Fruit fly (Drosophila melanogaster) whole organism, embryonic: ENCODE data around the gene CG46313.

Experiments used
- Awh ChIP-seq: fragments of 200-800 bp; sonication (Bioruptor generic); IDR thresholded peaks from 2 replicates; pipeline ENCODE4, ENCODE4 v1.3.6; 2022; ENCODE audit warnings: missing biosample characterization, missing genetic modification characterization
- CG10147 ChIP-seq: fragments of 200-800 bp; sonication (Bioruptor generic); optimal IDR thresholded peaks from 2 replicates; lab custom pipeline; 2019; ENCODE audit warnings: missing biosample characterization, mild to moderate bottlenecking, missing genetic modification characterization, moderate library complexity
- CG11456 ChIP-seq: fragments of 200-800 bp; sonication (Bioruptor generic); IDR thresholded peaks from 3 replicates; pipeline ENCODE4 v1.3.6; 2022; ENCODE audit warnings: missing biosample characterization, missing genetic modification characterization
- CG14667 ChIP-seq: fragments of 200-800 bp; sonication (Bioruptor generic); IDR thresholded peaks from 2 replicates; pipeline ENCODE4 v1.3.6; 2022; ENCODE audit warnings: missing biosample characterization, missing genetic modification characterization
- CG17186 ChIP-seq: fragments of 200-800 bp; sonication (Bioruptor generic); optimal IDR thresholded peaks from 3 replicates; lab custom pipeline; 2017; ENCODE audit warnings: missing biosample characterization, missing genetic modification reagents, missing genetic modification characterization
- CG17359 ChIP-seq: fragments of 200-800 bp; sonication (Bioruptor generic); optimal IDR thresholded peaks from 3 replicates; lab custom pipeline; 2018; ENCODE audit warnings: missing biosample characterization, mild to moderate bottlenecking, missing genetic modification characterization, moderate library complexity
- CG17361 ChIP-seq: fragments of 200-800 bp; sonication (Bioruptor generic); IDR thresholded peaks from 3 replicates; pipeline ENCODE4 v1.3.6; 2022; ENCODE audit warnings: missing biosample characterization, missing genetic modification characterization
- CG2199 ChIP-seq: fragments of 200-800 bp; sonication (Bioruptor generic); IDR thresholded peaks from 3 replicates; pipeline ENCODE4 v1.3.6; 2022; ENCODE audit warnings: missing biosample characterization, missing genetic modification characterization
- CG31224 ChIP-seq: fragments of 200-800 bp; sonication (Bioruptor generic); IDR thresholded peaks from 2 replicates; pipeline ENCODE4 v1.3.6; 2022; ENCODE audit warnings: missing biosample characterization, missing genetic modification characterization
- CG6854 ChIP-seq: fragments of 200-800 bp; sonication (Bioruptor generic); optimal IDR thresholded peaks from 3 replicates; lab custom pipeline; 2017; ENCODE audit warnings: missing biosample characterization, mild to moderate bottlenecking, missing genetic modification characterization
- CG8944 ChIP-seq: fragments of 200-800 bp; sonication (Bioruptor generic); optimal IDR thresholded peaks from 3 replicates; lab custom pipeline; 2016; ENCODE audit warnings: missing biosample characterization, missing genetic modification characterization
- CG9876 ChIP-seq: fragments of 200-800 bp; sonication (Bioruptor generic); optimal IDR thresholded peaks from 2 replicates; lab custom pipeline; 2016; ENCODE audit warnings: missing biosample characterization, missing genetic modification characterization
- CrebB ChIP-seq: fragments of 200-800 bp; sonication (Bioruptor generic); optimal IDR thresholded peaks from 3 replicates; lab custom pipeline; 2018; ENCODE audit warnings: missing biosample characterization, mild to moderate bottlenecking, missing genetic modification characterization
- E2f2 ChIP-seq: fragments of 200-800 bp; sonication (Bioruptor generic); IDR thresholded peaks from 2 replicates; pipeline ENCODE4 v1.3.6; 2022; ENCODE audit warnings: missing biosample characterization, missing genetic modification characterization
- HHEX ChIP-seq: fragments of 200-800 bp; sonication (Bioruptor generic); optimal IDR thresholded peaks from 3 replicates; lab custom pipeline; 2017; ENCODE audit warnings: missing biosample characterization, mild to moderate bottlenecking, missing genetic modification characterization, missing genetic modification reagents
- HLHmδ ChIP-seq: fragments of 200-800 bp; sonication (Bioruptor generic); optimal IDR thresholded peaks from 2 replicates; lab custom pipeline; 2018; ENCODE audit warnings: missing biosample characterization, mild to moderate bottlenecking, missing genetic modification characterization, moderate library complexity
- HmgD ChIP-seq: fragments of 200-800 bp; sonication (Bioruptor generic); optimal IDR thresholded peaks from 3 replicates; lab custom pipeline; 2016; ENCODE audit warnings: missing biosample characterization, missing genetic modification characterization
- Hr51 ChIP-seq, 2 experiments: fragments of 200-800 bp; sonication (Bioruptor generic); optimal IDR thresholded peaks; 2 replicates in 1 of 2; 3 replicates in 1 of 2; lab custom pipeline; 2016 to 2018; ENCODE audit warnings: missing biosample characterization in 2 of 2, missing genetic modification characterization in 2 of 2, mild to moderate bottlenecking in 1 of 2, moderate library complexity in 1 of 2
- Hr78 ChIP-seq, 2 experiments: fragments of 200-800 bp in 1 of 2; fragments of >200 bp in 1 of 2; sonication (Bioruptor generic) in 1 of 2; optimal IDR thresholded peaks; 2 replicates each; lab custom pipeline; 2017 to 2019; ENCODE audit warnings: missing biosample characterization in 2 of 2, missing genetic modification characterization in 2 of 2, mild to moderate bottlenecking in 1 of 2, moderate library complexity in 1 of 2
- Ptx1 ChIP-seq: fragments of 200-800 bp; sonication (Bioruptor generic); IDR thresholded peaks from 2 replicates; pipeline ENCODE4 v1.3.6; 2022; ENCODE audit warnings: missing biosample characterization, missing genetic modification characterization
- Rx ChIP-seq: fragments of 200-800 bp; sonication (Bioruptor generic); IDR thresholded peaks from 2 replicates; pipeline ENCODE4 v1.3.6; 2022; ENCODE audit warnings: missing biosample characterization, missing genetic modification characterization
- Sox100B ChIP-seq: fragments of 200-800 bp; sonication (Bioruptor generic); optimal IDR thresholded peaks from 3 replicates; lab custom pipeline; 2018; ENCODE audit warnings: missing biosample characterization, mild to moderate bottlenecking, missing genetic modification characterization
- Tbp ChIP-seq: fragments of >200 bp; optimal IDR thresholded peaks from 2 replicates; lab custom pipeline; 2018; ENCODE audit warnings: missing biosample characterization, missing genetic modification characterization
- Usf ChIP-seq: fragments of 200-800 bp; sonication (Bioruptor generic); optimal IDR thresholded peaks from 2 replicates; lab custom pipeline; 2017; ENCODE audit warnings: missing genotype, missing biosample characterization, missing genetic modification characterization
- Xbp1 ChIP-seq: fragments of 200-800 bp; sonication (Bioruptor generic); optimal IDR thresholded peaks from 3 replicates; lab custom pipeline; 2016; ENCODE audit warnings: missing biosample characterization, mild to moderate bottlenecking, missing genetic modification characterization
- abd-A ChIP-seq: fragments of 200-800 bp; sonication (Bioruptor generic); optimal IDR thresholded peaks from 3 replicates; lab custom pipeline; 2019; ENCODE audit warnings: missing biosample characterization, mild to moderate bottlenecking, missing genetic modification characterization, moderate library complexity
- ato ChIP-seq: fragments of 200-800 bp; sonication (Bioruptor generic); IDR thresholded peaks from 2 replicates; pipeline ENCODE4 v1.3.6; 2022; ENCODE audit warnings: missing biosample characterization, missing genetic modification characterization; ENCODE audit not compliant: partially characterized antibody
- bbx ChIP-seq: fragments of 200-800 bp; sonication (Bioruptor generic); IDR thresholded peaks from 2 replicates; pipeline ENCODE4 v1.3.6; 2022; ENCODE audit warnings: missing biosample characterization, missing genetic modification characterization; ENCODE audit not compliant: partially characterized antibody
- br ChIP-seq: fragments of >200 bp; optimal IDR thresholded peaks from 2 replicates; lab custom pipeline; 2017
- dimm ChIP-seq: fragments of 200-800 bp; sonication (Bioruptor generic); IDR thresholded peaks from 2 replicates; pipeline ENCODE4 v1.3.6; 2022; ENCODE audit warnings: missing biosample characterization, missing genetic modification characterization
- dm ChIP-seq: fragments of 200-800 bp; sonication (Bioruptor generic); optimal IDR thresholded peaks from 3 replicates; lab custom pipeline; 2016; ENCODE audit warnings: missing biosample characterization, missing genetic modification characterization
- ems ChIP-seq: fragments of 200-800 bp; sonication (Bioruptor generic); optimal IDR thresholded peaks from 3 replicates; lab custom pipeline; 2016; ENCODE audit warnings: missing biosample characterization, missing genetic modification characterization
- fru ChIP-seq: fragments of >200 bp; optimal IDR thresholded peaks from 2 replicates; lab custom pipeline; 2017
- jumu ChIP-seq: fragments of 200-800 bp; sonication (Bioruptor generic); optimal IDR thresholded peaks from 3 replicates; lab custom pipeline; 2016; ENCODE audit warnings: missing biosample characterization, missing genetic modification characterization
- kay ChIP-seq: fragments of 200-800 bp; sonication (Bioruptor generic); optimal IDR thresholded peaks from 2 replicates; lab custom pipeline; 2016; ENCODE audit warnings: missing biosample characterization, missing genetic modification characterization
- kni ChIP-seq: fragments of 200-800 bp; sonication (Bioruptor generic); optimal IDR thresholded peaks from 3 replicates; lab custom pipeline; 2017; ENCODE audit warnings: mild to moderate bottlenecking, missing biosample characterization, missing genetic modification reagents, missing genetic modification characterization
- lov ChIP-seq, 2 experiments: fragments of 200-800 bp in 1 of 2; fragments of >200 bp in 1 of 2; sonication (Bioruptor generic) in 1 of 2; IDR thresholded peaks in 1 of 2; optimal IDR thresholded peaks in 1 of 2; 2 replicates in 1 of 2; 3 replicates in 1 of 2; pipeline versions ENCODE4 v1.3.6 to Lab custom; 2017 to 2022; ENCODE audit warnings: missing biosample characterization in 1 of 2, missing genetic modification characterization in 1 of 2
- nau ChIP-seq: fragments of 200-800 bp; sonication (Bioruptor generic); optimal IDR thresholded peaks from 3 replicates; lab custom pipeline; 2017; ENCODE audit warnings: missing biosample characterization, mild to moderate bottlenecking, missing genetic modification characterization, missing genetic modification reagents
- repo ChIP-seq: fragments of 200-800 bp; sonication (Bioruptor generic); optimal IDR thresholded peaks from 2 replicates; lab custom pipeline; 2016; ENCODE audit warnings: missing biosample characterization, missing genetic modification characterization
- salm ChIP-seq: fragments of 200-800 bp; sonication (Bioruptor generic); optimal IDR thresholded peaks from 2 replicates; lab custom pipeline; 2018; ENCODE audit warnings: missing biosample characterization, mild to moderate bottlenecking, missing genetic modification characterization
- sima ChIP-seq: fragments of 200-800 bp; sonication (Bioruptor generic); optimal IDR thresholded peaks from 2 replicates; lab custom pipeline; 2016; ENCODE audit warnings: missing biosample characterization, missing genetic modification characterization
- slbo ChIP-seq: fragments of 200-800 bp; sonication (Bioruptor generic); IDR thresholded peaks from 2 replicates; pipeline ENCODE4 v1.3.6; 2022; ENCODE audit warnings: missing biosample characterization, missing genetic modification characterization
- slou ChIP-seq: fragments of 200-800 bp; sonication (Bioruptor generic); optimal IDR thresholded peaks from 3 replicates; lab custom pipeline; 2016; ENCODE audit warnings: missing biosample characterization, missing genetic modification characterization
- so ChIP-seq: fragments of 200-800 bp; sonication (Bioruptor generic); IDR thresholded peaks from 3 replicates; pipeline ENCODE4 v1.3.6; 2022; ENCODE audit warnings: missing biosample characterization, missing genetic modification characterization
- sob ChIP-seq: fragments of 200-800 bp; sonication (Bioruptor generic); IDR thresholded peaks from 2 replicates; pipeline ENCODE4 v1.3.6; 2022; ENCODE audit warnings: missing biosample characterization, missing genetic modification characterization
- tap ChIP-seq: fragments of 200-800 bp; optimal IDR thresholded peaks from 3 replicates; lab custom pipeline; 2019; ENCODE audit warnings: missing biosample characterization, mild to moderate bottlenecking, missing genetic modification characterization, moderate library complexity
- tin ChIP-seq: fragments of 200-800 bp; sonication (Bioruptor generic); optimal IDR thresholded peaks from 3 replicates; lab custom pipeline; 2016; ENCODE audit warnings: missing biosample characterization, missing genetic modification characterization
- tna ChIP-seq: fragments of 200-800 bp; sonication (Bioruptor generic); IDR thresholded peaks from 2 replicates; pipeline ENCODE4 v1.3.6; 2022; ENCODE audit warnings: missing biosample characterization, missing genetic modification characterization; ENCODE audit not compliant: partially characterized antibody
- vvl ChIP-seq: fragments of 200-800 bp; sonication (Bioruptor generic); IDR thresholded peaks from 2 replicates; pipeline ENCODE4 v1.3.6; 2022; ENCODE audit warnings: missing biosample characterization, missing genetic modification characterization
- zen2 ChIP-seq: fragments of 200-800 bp; sonication (Bioruptor generic); IDR thresholded peaks from 3 replicates; pipeline ENCODE4 v1.3.6; 2022; ENCODE audit warnings: missing biosample characterization, missing genetic modification characterization; ENCODE audit not compliant: partially characterized antibody

Gene CG46313

dm6 chr3R:26964452-26965133, 13.7 kb upstream of the CG46313 start, which contains the start of gene Tsp97E (continued):
- TF ChIP-seq Sox100B (peak; percentile 23), kay (GFP tag; lab: Kevin White, UChicago) (no peak), CG10147 (no peak), ato (GFP tag; lab: Robert Waterston, UW) (peak; percentile 47), Hr78 (GFP tag; optimal IDR thresholded peaks at IDR 0.05; lab: Kevin White, UChicago) (no peak), Tbp (no peak), dm (GFP tag; lab: Kevin White, UChicago) (no peak), nau (GFP tag; lab: Kevin White, UChicago) (no peak), CG8944 (GFP tag; lab: Kevin White, UChicago) (no peak), CG6854 (no peak), CG9876 (GFP tag; lab: Kevin White, UChicago) (no peak), HLHmδ (GFP tag; lab: Kevin White, UChicago) (no peak), CG14667 (GFP tag; lab: Robert Waterston, UW) (no peak), bbx (GFP tag; lab: Robert Waterston, UW) (peak; percentile 75; the same call in 1 of the 2 replicates), dimm (no peak), ems (GFP tag; lab: Kevin White, UChicago) (no peak), sob (GFP tag; lab: Robert Waterston, UW) (no peak), Ptx1 (GFP tag; lab: Robert Waterston, UW) (no peak), CG2199 (GFP tag; lab: Robert Waterston, UW) (no peak), CG11456 (GFP tag; lab: Robert Waterston, UW) (no peak), zen2 (peak; percentile 54; the same call in 1 of the 3 replicates), repo (GFP tag; lab: Kevin White, UChicago) (no peak), salm (tag; lab: Kevin White, UChicago) (no peak), so (GFP tag; lab: Robert Waterston, UW) (no peak; the same call in 2 of the 3 replicates), vvl (GFP tag; lab: Robert Waterston, UW) (no peak), br (lab: Kevin White, UChicago) (no peak), HmgD (GFP tag; lab: Kevin White, UChicago) (no peak), E2f2 (GFP tag; lab: Robert Waterston, UW) (peak; percentile 96), CG17359 (no peak), Xbp1 (GFP tag; lab: Kevin White, UChicago) (no peak), abd-A (tag; lab: Kevin White, UChicago) (no peak), sima (GFP tag; lab: Kevin White, UChicago) (no peak), Hr51 (GFP tag; optimal IDR thresholded peaks at IDR 0.05; lab: Kevin White, UChicago) (no peak), kni (GFP tag; lab: Kevin White, UChicago) (no peak), CrebB (tag; lab: Kevin White, UChicago) (no peak), jumu (GFP tag; lab: Kevin White, UChicago) (no peak), Rx (GFP tag; lab: Robert Waterston, UW) (no peak), fru (lab: Kevin White, UChicago) (no peak), CG17361 (GFP tag; lab: Robert Waterston, UW) (peak; percentile 49; the same call in 2 of the 3 replicates), slou (GFP tag; lab: Kevin White, UChicago) (no peak), tap (tag; lab: Kevin White, UChicago) (no peak), CG17186 (GFP tag; lab: Kevin White, UChicago) (peak; percentile 27), CG31224 (GFP tag; lab: Robert Waterston, UW) (no peak), lov (optimal IDR thresholded peaks at IDR 0.05; lab: Kevin White, UChicago) (no peak), lov (GFP tag; IDR thresholded peaks at IDR 0.05; lab: Robert Waterston, UW) (no peak), Awh (GFP tag; lab: Robert Waterston, UW) (no peak), Usf (GFP tag; lab: Kevin White, UChicago) (no peak), slbo (no peak), tin (GFP tag; lab: Kevin White, UChicago) (no peak), tna (GFP tag; lab: Robert Waterston, UW) (peak; percentile 75), HHEX (GFP tag; lab: Kevin White, UChicago) (no peak)
